Worm (Caenorhabditis elegans) whole organism, L4 larva: Measurements from ENCODE around the gene cpg-19.

Experiments
- F49E8.2 ChIP-seq: sonication (generic microtip); optimal IDR thresholded peaks from 2 replicates; lab custom pipeline; 2016; ENCODE audit warnings: missing compliant biosample characterization, mild to moderate bottlenecking, missing genetic modification characterization, borderline replicate concordance
- Y105C5A.15 ChIP-seq: fragments of 200-800 bp; sonication (Bioruptor generic); IDR thresholded peaks from 2 replicates; pipeline ENCODE4 v1.3.6; 2022; ENCODE audit warnings: missing genetic modification characterization, missing compliant biosample characterization
- Y48G9A.11 ChIP-seq: fragments of 200-800 bp; sonication (Bioruptor generic); IDR thresholded peaks from 2 replicates; pipeline ENCODE4 v1.3.6; 2022; ENCODE audit warnings: missing genetic modification reagents, missing genetic modification characterization, missing compliant biosample characterization
- Y75B8A.6 ChIP-seq: fragments of 200-800 bp; sonication (Bioruptor generic); IDR thresholded peaks from 2 replicates; pipeline ENCODE4 v1.3.6; 2022; ENCODE audit warnings: missing genetic modification reagents, missing genetic modification characterization, missing compliant biosample characterization
- aha-1 ChIP-seq: fragments of 150-350 bp; peaks from one replicate; lab custom pipeline; 2014; ENCODE audit warnings: missing biosample characterization, missing genetic modification characterization
- aly-2 ChIP-seq: sonication (generic microtip); optimal IDR thresholded peaks from 2 replicates; lab custom pipeline; 2018; ENCODE audit warnings: missing biosample characterization, missing genetic modification characterization
- ama-1 ChIP-seq: fragments of 150-350 bp; optimal IDR thresholded peaks from 2 replicates; lab custom pipeline; 2014; ENCODE audit warnings: inconsistent platforms, mixed read lengths
- ceh-20 ChIP-seq: fragments of 200-800 bp; sonication (Bioruptor generic); IDR thresholded peaks from 2 replicates; pipeline ENCODE4 v1.3.6; 2022; ENCODE audit warnings: missing genetic modification reagents, missing genetic modification characterization, missing compliant biosample characterization
- ceh-44 ChIP-seq: fragments of 200-800 bp; sonication (Bioruptor generic); IDR thresholded peaks from 2 replicates; pipeline ENCODE4 v1.3.6; 2022; ENCODE audit warnings: missing genetic modification reagents, missing genetic modification characterization, missing compliant biosample characterization
- ctbp-1 ChIP-seq: fragments of 200-800 bp; sonication (Bioruptor generic); IDR thresholded peaks from 2 replicates; pipeline ENCODE4 v1.3.6; 2022; ENCODE audit warnings: missing genetic modification reagents, missing genetic modification characterization, missing compliant biosample characterization
- dmd-8 ChIP-seq: fragments of 200-800 bp; sonication (Bioruptor generic); IDR thresholded peaks from 2 replicates; pipeline ENCODE4 v1.3.6; 2022; ENCODE audit warnings: missing genetic modification characterization, missing compliant biosample characterization
- dpl-1 ChIP-seq: fragments of 150-350 bp; optimal IDR thresholded peaks from 2 replicates; lab custom pipeline; 2014; ENCODE audit warnings: missing biosample characterization, missing genetic modification reagents, missing genetic modification characterization
- egl-43 ChIP-seq: fragments of 200-800 bp; sonication (Bioruptor generic); IDR thresholded peaks from 2 replicates; pipeline ENCODE4 v1.3.6; 2022; ENCODE audit warnings: missing genetic modification reagents, missing genetic modification characterization, missing compliant biosample characterization
- fkh-10 ChIP-seq: fragments of 150-350 bp; optimal IDR thresholded peaks from 2 replicates; lab custom pipeline; 2014; ENCODE audit warnings: missing biosample characterization, missing genetic modification reagents, missing genetic modification characterization
- hmg-1.1 ChIP-seq: fragments of 200-800 bp; sonication (Bioruptor generic); IDR thresholded peaks from 2 replicates; pipeline ENCODE4 v1.3.6; 2022; ENCODE audit warnings: missing genetic modification reagents, missing genetic modification characterization, missing compliant biosample characterization
- jun-1 ChIP-seq: fragments of 150-350 bp; optimal IDR thresholded peaks from 2 replicates; lab custom pipeline; 2014; ENCODE audit warnings: missing biosample characterization, missing genetic modification reagents, missing genetic modification characterization
- lin-1 ChIP-seq: fragments of 200-800 bp; sonication (Bioruptor generic); IDR thresholded peaks from 2 replicates; pipeline ENCODE4 v1.3.6; 2022; ENCODE audit warnings: missing genetic modification reagents, missing genetic modification characterization, missing compliant biosample characterization
- lin-13 ChIP-seq: fragments of 150-350 bp; optimal IDR thresholded peaks from 2 replicates; lab custom pipeline; 2014; ENCODE audit warnings: missing biosample characterization, missing genetic modification reagents, missing genetic modification characterization
- lsy-2 ChIP-seq, 2 experiments: fragments of 150-350 bp in 1 of 2; sonication (generic microtip) in 1 of 2; optimal IDR thresholded peaks; 2 replicates each; lab custom pipeline; 2014 to 2017; ENCODE audit warnings: missing biosample characterization in 2 of 2, missing genetic modification characterization in 2 of 2
- madf-5 ChIP-seq, 2 experiments: fragments of 200-800 bp; sonication (Bioruptor generic); IDR thresholded peaks; 2 replicates each; pipeline ENCODE4 v1.3.6; 2022; ENCODE audit warnings: missing compliant biosample characterization in 2 of 2, missing genetic modification characterization in 2 of 2
- madf-9 ChIP-seq: fragments of 200-800 bp; sonication (Bioruptor generic); conservative IDR thresholded peaks from 2 replicates; pipeline ENCODE4 v1.3.6; 2022; ENCODE audit warnings: missing genetic modification reagents, missing genetic modification characterization, missing compliant biosample characterization
- mdl-1 ChIP-seq, 2 experiments: fragments of 150-350 bp in 1 of 2; sonication (generic microtip) in 1 of 2; optimal IDR thresholded peaks; 2 replicates each; lab custom pipeline; 2014 to 2017; ENCODE audit warnings: missing biosample characterization in 2 of 2, missing genetic modification characterization in 2 of 2
- mes-2 ChIP-seq: sonication (generic microtip); optimal IDR thresholded peaks from 2 replicates; lab custom pipeline; 2016; ENCODE audit warnings: missing genotype, mild to moderate bottlenecking, missing genetic modification characterization, missing compliant biosample characterization; ENCODE audit not compliant: poor library complexity, severe bottlenecking
- mxl-3 ChIP-seq: fragments of 200-800 bp; sonication (Bioruptor generic); optimal IDR thresholded peaks from 2 replicates; lab custom pipeline; 2018; ENCODE audit warnings: mild to moderate bottlenecking, missing genetic modification characterization, missing compliant biosample characterization
- nhr-11 ChIP-seq: fragments of 150-350 bp; optimal IDR thresholded peaks from 2 replicates; lab custom pipeline; 2014; ENCODE audit warnings: missing biosample characterization, missing genetic modification characterization
- nhr-237 ChIP-seq: sonication (generic microtip); optimal IDR thresholded peaks from 2 replicates; lab custom pipeline; 2017; ENCODE audit warnings: missing biosample characterization, missing genetic modification characterization
- nhr-6 ChIP-seq: fragments of 150-350 bp; optimal IDR thresholded peaks from 2 replicates; lab custom pipeline; 2014; ENCODE audit warnings: missing biosample characterization, missing genetic modification characterization
- nhr-76 ChIP-seq: fragments of 150-350 bp; optimal IDR thresholded peaks from 2 replicates; lab custom pipeline; 2014; ENCODE audit warnings: missing biosample characterization, missing genetic modification characterization
- php-3 ChIP-seq: fragments of 200-800 bp; sonication (Bioruptor generic); IDR thresholded peaks from 2 replicates; pipeline ENCODE4 v1.3.6; 2022; ENCODE audit warnings: missing genetic modification reagents, missing genetic modification characterization, missing compliant biosample characterization
- set-16 ChIP-seq: fragments of 200-800 bp; sonication (Bioruptor generic); IDR thresholded peaks from 2 replicates; pipeline ENCODE4 v1.3.6; 2022; ENCODE audit warnings: missing genetic modification reagents, missing genetic modification characterization, missing compliant biosample characterization
- skn-1 ChIP-seq: fragments of 150-350 bp; optimal IDR thresholded peaks from 2 replicates; lab custom pipeline; 2014; ENCODE audit warnings: missing biosample characterization, missing genetic modification characterization
- snpc-1.2 ChIP-seq: fragments of 200-800 bp; sonication (Bioruptor generic); IDR thresholded peaks from 2 replicates; pipeline ENCODE4 v1.3.6; 2022; ENCODE audit warnings: missing genetic modification reagents, missing genetic modification characterization, missing compliant biosample characterization
- spr-1 ChIP-seq: sonication (generic microtip); optimal IDR thresholded peaks from 2 replicates; lab custom pipeline; 2016; ENCODE audit warnings: mild to moderate bottlenecking, missing genetic modification characterization, missing compliant biosample characterization
- spr-3 ChIP-seq: fragments of 200-800 bp; sonication (Bioruptor generic); optimal IDR thresholded peaks from 2 replicates; lab custom pipeline; 2018; ENCODE audit warnings: mild to moderate bottlenecking, missing genetic modification characterization, missing compliant biosample characterization
- unc-130 ChIP-seq: sonication (generic microtip); optimal IDR thresholded peaks from 2 replicates; lab custom pipeline; 2016; ENCODE audit warnings: missing genetic modification reagents, missing genetic modification characterization, missing compliant biosample characterization
- unc-62 ChIP-seq, 3 experiments: fragments of 150-350 bp in 1 of 3; sonication (generic microtip); optimal IDR thresholded peaks in 2 of 3; peaks in 1 of 3; 1 replicate in 1 of 3; 2 replicates in 2 of 3; lab custom pipeline; 2014 to 2017; ENCODE audit warnings: missing biosample characterization in 3 of 3, missing genetic modification characterization in 3 of 3, missing genetic modification reagents in 3 of 3, missing genotype in 1 of 3
- vab-7 ChIP-seq: fragments of 200-800 bp; sonication (Bioruptor generic); IDR thresholded peaks from 2 replicates; pipeline ENCODE4 v1.3.6; 2022; ENCODE audit warnings: missing genetic modification reagents, missing genetic modification characterization, missing compliant biosample characterization
- zfp-2 ChIP-seq: sonication (generic microtip); optimal IDR thresholded peaks from 2 replicates; lab custom pipeline; 2016; ENCODE audit warnings: mild to moderate bottlenecking, missing genetic modification characterization, missing compliant biosample characterization
- zip-11 ChIP-seq: fragments of 200-800 bp; sonication (Bioruptor generic); IDR thresholded peaks from 2 replicates; pipeline ENCODE4 v1.3.6; 2022; ENCODE audit warnings: missing genetic modification characterization, missing compliant biosample characterization

Gene cpg-19

ce11 chrX:16595522-16596282 is 25.9 kb upstream of the cpg-19 start:
- no peak for TF ChIP-seq Y105C5A.15
- peak; percentile 45; the same call in 1 of the 2 replicates for TF ChIP-seq set-16 (GFP tag; lab: Robert Waterston, UW)
- TF ChIP-seq, all 104 proteins: peak for 1

- TF ChIP-seq Y48G9A.11 (GFP tag; lab: Robert Waterston, UW) (no peak), unc-62 (GFP tag; optimal IDR thresholded peaks at IDR 0.05 in 1 of 2; lab: Kevin White, UChicago) (peak in 1 of 2 experiments; percentile 98), unc-62 (tag; optimal IDR thresholded peaks at IDR 0.05; lab: Kevin White, UChicago) (no peak), aha-1 (tag; lab: Kevin White, UChicago) (peak; percentile 18)
These were observed 24.6 kb upstream of the cpg-19 start for ce11 chrX:16596972-16597371.

- TF ChIP-seq unc-62 (GFP tag; optimal IDR thresholded peaks at IDR 0.05 in 1 of 2; lab: Kevin White, UChicago) (peak in 1 of 2 experiments; percentile 93), unc-62 (tag; optimal IDR thresholded peaks at IDR 0.05; lab: Kevin White, UChicago) (no peak), fkh-10 (GFP tag; lab: Kevin White, UChicago) (no peak)
These were observed 23.8 kb upstream of the cpg-19 start for ce11 chrX:16597791-16598190.

ce11 chrX:16602457-16602856 is 19.1 kb upstream of the cpg-19 start, which contains the start of gene F59C12.4:
Gene F59C12.4, minus strand, starts transcription at chrX:16602622.
- TF ChIP-seq ceh-44 (peak; percentile 23; the same call in 1 of the 2 replicates), mes-2 (tag; lab: Kevin White, UChicago) (peak; percentile 3), set-16 (GFP tag; lab: Robert Waterston, UW) (peak; percentile 83), nhr-76 (tag; lab: Kevin White, UChicago) (no peak), F49E8.2 (no peak), zfp-2 (tag; lab: Kevin White, UChicago) (no peak), madf-9 (GFP tag; lab: Robert Waterston, UW) (no peak), madf-5 (GFP tag; IDR thresholded peaks at IDR 0.05; lab: Robert Waterston, UW) (no peak), spr-3 (GFP tag; lab: Kevin White, UChicago) (no peak), unc-130 (GFP tag; lab: Kevin White, UChicago) (no peak), egl-43 (no peak), aly-2 (tag; lab: Kevin White, UChicago) (no peak)

ce11 chrX:16604096-16604495 is 17.5 kb upstream of the cpg-19 start:
- TF ChIP-seq mdl-1 (tag; optimal IDR thresholded peaks at IDR 0.05; lab: Kevin White, UChicago) (no peak), unc-62 (GFP tag; optimal IDR thresholded peaks at IDR 0.05 in 1 of 2; lab: Kevin White, UChicago) (peak in 1 of 2 experiments; percentile 77), unc-62 (tag; optimal IDR thresholded peaks at IDR 0.05; lab: Kevin White, UChicago) (no peak), php-3 (GFP tag; lab: Robert Waterston, UW) (no peak), hmg-1.1 (GFP tag; lab: Robert Waterston, UW) (no peak), snpc-1.2 (GFP tag; lab: Robert Waterston, UW) (no peak), ceh-20 (no peak), spr-1 (tag; lab: Kevin White, UChicago) (no peak), aha-1 (tag; lab: Kevin White, UChicago) (peak; percentile 90), vab-7 (GFP tag; lab: Robert Waterston, UW) (no peak), nhr-237 (tag; lab: Kevin White, UChicago) (no peak), lsy-2 (tag; optimal IDR thresholded peaks at IDR 0.05; lab: Kevin White, UChicago) (no peak)

ce11 chrX:16604566-16604965 is 17.0 kb upstream of the cpg-19 start:
- TF ChIP-seq skn-1 (tag; lab: Kevin White, UChicago) (no peak), Y48G9A.11 (GFP tag; lab: Robert Waterston, UW) (no peak), Y75B8A.6 (GFP tag; lab: Robert Waterston, UW) (no peak), lin-1 (GFP tag; lab: Robert Waterston, UW) (peak; percentile 73), ama-1 (lab: Kevin White, UChicago) (no peak), spr-3 (GFP tag; lab: Kevin White, UChicago) (peak; percentile 56), nhr-6 (tag; lab: Kevin White, UChicago) (peak; percentile 11), unc-62 (GFP tag; optimal IDR thresholded peaks at IDR 0.05 in 1 of 2; lab: Kevin White, UChicago) (no peak), unc-62 (tag; optimal IDR thresholded peaks at IDR 0.05; lab: Kevin White, UChicago) (no peak), ctbp-1 (peak; percentile 68), nhr-11 (tag; lab: Kevin White, UChicago) (no peak), madf-5 (GFP tag; IDR thresholded peaks at IDR 0.05; lab: Robert Waterston, UW) (peak; percentile 54 to 70; a peak in 1 of 4 replicates), jun-1 (no peak), dpl-1 (GFP tag; lab: Kevin White, UChicago) (peak; percentile 6), lin-13 (GFP tag; lab: Kevin White, UChicago) (peak; percentile 12), zip-11 (GFP tag; lab: Robert Waterston, UW) (0 out of 2 replicates have a peak, but pooled peaks have one; percentile 69), dmd-8 (GFP tag; lab: Robert Waterston, UW) (peak; percentile 75), mxl-3 (peak; percentile 56), spr-1 (tag; lab: Kevin White, UChicago) (peak; percentile 52)
